Worm (Caenorhabditis elegans): ENCODE results near the gene col-3.
A peak's percentile ranks its signal among the peaks of the same experiment; 100 is the strongest.

The col-3 gene

DNA sequence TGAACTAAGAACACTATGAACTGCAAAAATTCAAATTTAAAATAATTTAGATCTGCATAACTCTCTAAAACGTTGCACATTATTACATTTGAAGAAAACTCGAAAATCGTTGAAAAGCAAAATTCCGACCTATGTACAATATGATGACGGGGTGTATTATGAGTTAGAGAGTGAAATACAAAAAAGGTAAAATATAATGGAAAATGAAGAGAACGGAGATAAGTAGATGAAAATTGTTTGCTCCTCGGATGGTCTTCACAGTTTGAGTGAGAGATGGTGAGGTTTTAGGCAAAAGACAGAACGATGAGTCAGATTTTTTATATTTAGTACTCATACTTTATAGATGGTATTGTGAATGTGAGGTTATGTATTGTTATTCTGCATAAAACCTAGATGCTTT, 17.3 kb upstream of the col-3 start:
- TF ChIP-seq mxl-2 (GFP tag; conservative IDR thresholded peaks at IDR 0.05): no peak
- no peak for TF ChIP-seq daf-16 (GFP tag; optimal IDR thresholded peaks at IDR 0.05)
- TF ChIP-seq daf-16 (tag; optimal IDR thresholded peaks at IDR 0.05): peak; percentile 51
- TF ChIP-seq tra-1 (GFP tag; IDR thresholded peaks at IDR 0.05): no peak
- TF ChIP-seq madf-9 (GFP tag; conservative IDR thresholded peaks at IDR 0.05): no peak
- no peak for TF ChIP-seq F10B5.3 (tag; optimal IDR thresholded peaks at IDR 0.05)
- TF ChIP-seq unc-130 (GFP tag; optimal IDR thresholded peaks at IDR 0.05): no peak
- TF ChIP-seq madf-5 (GFP tag; IDR thresholded peaks at IDR 0.05): no peak
- no peak for TF ChIP-seq lin-15B (tag; optimal IDR thresholded peaks at IDR 0.05)
- no peak for TF ChIP-seq daf-8 (GFP tag; IDR thresholded peaks at IDR 0.05)
- no peak for TF ChIP-seq nhr-102 (tag; optimal IDR thresholded peaks at IDR 0.05)
- TF ChIP-seq nhr-10 (tag; optimal IDR thresholded peaks at IDR 0.05): no peak
- TF ChIP-seq hmg-1.1 (GFP tag; IDR thresholded peaks at IDR 0.05): no peak
- TF ChIP-seq skn-1 (tag; optimal IDR thresholded peaks at IDR 0.05): no peak
- no peak for TF ChIP-seq attf-4 (tag; optimal IDR thresholded peaks at IDR 0.05)
- TF ChIP-seq dve-1 (tag; optimal IDR thresholded peaks at IDR 0.05; ENCODE audit: insufficient read depth): peak; percentile 48
- TF ChIP-seq nhr-28 (tag; optimal IDR thresholded peaks at IDR 0.05): peak; percentile 1
- no peak for TF ChIP-seq unc-62 (GFP tag; optimal IDR thresholded peaks at IDR 0.05 in 1 of 2)
- no peak for TF ChIP-seq unc-62 (tag; optimal IDR thresholded peaks at IDR 0.05)
- TF ChIP-seq pqm-1 (tag; optimal IDR thresholded peaks at IDR 0.05): peak; percentile 9
- no peak for TF ChIP-seq lin-13 (GFP tag; optimal IDR thresholded peaks at IDR 0.05)
- no peak for TF ChIP-seq lin-39 (tag; optimal IDR thresholded peaks at IDR 0.05)
- no peak for TF ChIP-seq egl-27 (tag; optimal IDR thresholded peaks at IDR 0.05)
- TF ChIP-seq nhr-77 (tag; optimal IDR thresholded peaks at IDR 0.05): no peak
- TF ChIP-seq ceh-82 (tag; optimal IDR thresholded peaks at IDR 0.05): no peak
- no peak for TF ChIP-seq lsy-2 (tag; optimal IDR thresholded peaks at IDR 0.05)
- TF ChIP-seq ztf-11 (tag; optimal IDR thresholded peaks at IDR 0.05): no peak

DNA sequence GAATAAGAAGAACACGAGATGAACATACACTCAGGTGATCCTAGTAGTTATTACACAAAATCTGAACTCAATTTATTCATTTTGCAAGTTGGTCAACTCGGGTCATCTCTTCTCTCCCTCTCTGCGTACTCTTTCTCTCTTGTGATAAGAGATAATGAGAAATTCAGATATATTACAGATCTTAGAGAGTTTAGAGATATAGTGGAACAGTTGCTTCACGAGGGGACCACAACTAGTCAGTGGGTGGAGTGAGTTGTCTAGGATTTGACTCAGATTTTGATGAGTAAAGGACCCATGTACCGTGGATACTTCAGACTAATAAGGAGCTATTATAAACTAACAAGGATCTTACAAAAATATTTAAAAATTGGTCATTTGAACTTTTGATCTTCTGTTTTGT, 11.0 kb upstream of the col-3 start, which contains the start of gene exc-5:
Gene exc-5, minus strand, starts transcription at position 57 of the 400 bp plus-strand sequence.
- TF ChIP-seq egl-27 (tag; optimal IDR thresholded peaks at IDR 0.05) (no peak), duxl-1 (tag; optimal IDR thresholded peaks at IDR 0.05; ENCODE audit: poor library complexity) (no peak), pqm-1 (tag; optimal IDR thresholded peaks at IDR 0.05) (no peak), nhr-11 (tag; optimal IDR thresholded peaks at IDR 0.05) (peak; percentile 8), unc-62 (GFP tag; optimal IDR thresholded peaks at IDR 0.05 in 1 of 2) (no peak), unc-62 (tag; optimal IDR thresholded peaks at IDR 0.05) (no peak), fos-1 (tag; optimal IDR thresholded peaks at IDR 0.05) (no peak), lsy-2 (tag; optimal IDR thresholded peaks at IDR 0.05) (no peak), ces-1 (GFP tag; optimal IDR thresholded peaks at IDR 0.05) (no peak), dmd-8 (GFP tag; IDR thresholded peaks at IDR 0.05) (no peak), snpc-4 (tag; optimal IDR thresholded peaks at IDR 0.05) (no peak), mes-2 (tag; optimal IDR thresholded peaks at IDR 0.05; ENCODE audit: poor library complexity, severe bottlenecking) (no peak), ceh-44 (GFP tag; IDR thresholded peaks at IDR 0.05) (no peak), zag-1 (tag; optimal IDR thresholded peaks at IDR 0.05) (no peak), lin-29 (GFP tag; IDR thresholded peaks at IDR 0.05) (no peak), gei-8 (GFP tag; optimal IDR thresholded peaks at IDR 0.05) (no peak), jun-1 (tag; optimal IDR thresholded peaks at IDR 0.05) (no peak), aha-1 (tag) (peak; percentile 72)

DNA sequence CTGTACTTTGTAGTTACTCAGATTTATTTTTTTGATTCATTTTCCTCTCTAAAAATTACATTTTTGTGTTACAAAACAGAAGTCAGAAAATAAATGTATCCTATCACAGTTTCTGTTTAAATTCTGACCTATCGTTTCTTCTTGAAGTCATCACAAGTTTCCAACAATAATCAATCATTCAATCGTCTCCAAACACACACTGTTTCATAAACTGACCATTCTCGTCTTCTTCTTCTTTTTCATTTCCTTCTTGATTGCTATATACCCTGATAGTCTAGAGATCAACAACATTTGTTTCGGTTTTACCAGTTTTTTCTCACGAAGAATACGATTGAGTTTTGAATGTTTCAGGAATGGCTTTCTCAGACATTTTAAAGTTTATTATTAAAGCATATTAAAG, 9.4 kb upstream of the col-3 start:
- TF ChIP-seq nhr-28 (tag; optimal IDR thresholded peaks at IDR 0.05) (peak; percentile 75), hlh-30 (tag; optimal IDR thresholded peaks at IDR 0.05; ENCODE audit: insufficient read depth) (peak; percentile 0), daf-16 (GFP tag; optimal IDR thresholded peaks at IDR 0.05) (no peak), daf-16 (tag; optimal IDR thresholded peaks at IDR 0.05) (no peak)
